Worm (Caenorhabditis elegans) whole organism, mixed stage, embryonic: ENCODE data around the gene nhr-129.

Source experiments
- M03D4.4 ChIP-seq: sonication (generic microtip); optimal IDR thresholded peaks from 2 replicates; lab custom pipeline; 2017; ENCODE audit warnings: mild to moderate bottlenecking, missing genetic modification characterization, missing compliant biosample characterization
- bed-3 ChIP-seq: fragments of 200-800 bp; sonication (Bioruptor generic); optimal IDR thresholded peaks from 3 replicates; lab custom pipeline; 2018; ENCODE audit warnings: mild to moderate bottlenecking, missing genetic modification characterization, moderate library complexity, missing compliant biosample characterization
- blmp-1 ChIP-seq: fragments of 150-350 bp; optimal IDR thresholded peaks from 2 replicates; lab custom pipeline; 2014; ENCODE audit warnings: missing biosample characterization, missing genetic modification characterization
- ceh-39 ChIP-seq: fragments of 150-350 bp; optimal IDR thresholded peaks from 2 replicates; lab custom pipeline; 2014; ENCODE audit warnings: missing biosample characterization, missing genetic modification characterization
- ceh-43 ChIP-seq: fragments of 200-800 bp; sonication (Bioruptor generic); optimal IDR thresholded peaks from 2 replicates; lab custom pipeline; 2018; ENCODE audit warnings: mild to moderate bottlenecking, missing genetic modification characterization, moderate library complexity, missing compliant biosample characterization
- ces-1 ChIP-seq: fragments of 150-350 bp; optimal IDR thresholded peaks from 2 replicates; lab custom pipeline; 2014; ENCODE audit warnings: missing biosample characterization, missing genetic modification reagents, missing genetic modification characterization
- elt-1 ChIP-seq: sonication (generic microtip); optimal IDR thresholded peaks from 2 replicates; lab custom pipeline; 2017; ENCODE audit warnings: missing genetic modification characterization, mild to moderate bottlenecking, missing compliant biosample characterization, antibody characterized with exemption, moderate library complexity, borderline replicate concordance; ENCODE audit not compliant: insufficient read depth
- elt-3 ChIP-seq: fragments of 150-350 bp; optimal IDR thresholded peaks from 2 replicates; lab custom pipeline; 2014; ENCODE audit warnings: missing biosample characterization, missing genetic modification characterization
- flh-1 ChIP-seq: fragments of 200-800 bp; sonication (Bioruptor generic); optimal IDR thresholded peaks from 2 replicates; lab custom pipeline; 2018; ENCODE audit warnings: mild to moderate bottlenecking, missing genetic modification characterization, moderate library complexity, missing compliant biosample characterization
- ham-2 ChIP-seq: fragments of 200-800 bp; sonication (Bioruptor generic); optimal IDR thresholded peaks from 2 replicates; lab custom pipeline; 2018; ENCODE audit warnings: mild to moderate bottlenecking, missing genetic modification characterization, missing compliant biosample characterization
- hlh-1 ChIP-seq: fragments of 150-350 bp; optimal IDR thresholded peaks from 2 replicates; lab custom pipeline; 2014; ENCODE audit warnings: missing biosample characterization, missing genetic modification reagents, missing genetic modification characterization
- lsy-2 ChIP-seq: fragments of 150-350 bp; optimal IDR thresholded peaks from 2 replicates; lab custom pipeline; 2014; ENCODE audit warnings: missing biosample characterization, missing genetic modification characterization
- mls-2 ChIP-seq: sonication (generic microtip); optimal IDR thresholded peaks from 2 replicates; lab custom pipeline; 2016; ENCODE audit warnings: mild to moderate bottlenecking, missing genetic modification characterization, moderate library complexity, missing compliant biosample characterization
- nhr-12 ChIP-seq: fragments of 150-350 bp; optimal IDR thresholded peaks from 2 replicates; lab custom pipeline; 2014; ENCODE audit warnings: missing biosample characterization, missing genetic modification characterization
- nhr-237 ChIP-seq: fragments of 150-350 bp; optimal IDR thresholded peaks from 2 replicates; lab custom pipeline; 2014; ENCODE audit warnings: missing biosample characterization, missing genetic modification characterization
- nhr-28 ChIP-seq: fragments of 150-350 bp; optimal IDR thresholded peaks from 2 replicates; lab custom pipeline; 2014; ENCODE audit warnings: missing biosample characterization, missing genetic modification characterization
- nhr-76 ChIP-seq: sonication (generic microtip); optimal IDR thresholded peaks from 2 replicates; lab custom pipeline; 2017; ENCODE audit warnings: missing biosample characterization, missing genetic modification characterization
- pha-4 ChIP-seq: fragments of 150-350 bp; optimal IDR thresholded peaks from 2 replicates; lab custom pipeline; 2018; ENCODE audit warnings: missing biosample characterization, missing genetic modification reagents, missing genetic modification characterization
- sem-2 ChIP-seq: fragments of 200-800 bp; sonication (Bioruptor generic); optimal IDR thresholded peaks from 2 replicates; lab custom pipeline; 2018; ENCODE audit warnings: mild to moderate bottlenecking, missing genetic modification characterization, missing compliant biosample characterization
- snpc-4 ChIP-seq: fragments of 150-350 bp; optimal IDR thresholded peaks from 2 replicates; lab custom pipeline; 2014; ENCODE audit warnings: missing biosample characterization, missing genetic modification characterization
- sptf-1 ChIP-seq: sonication (generic microtip); optimal IDR thresholded peaks from 2 replicates; lab custom pipeline; 2017; ENCODE audit warnings: mild to moderate bottlenecking, missing genetic modification characterization, moderate library complexity, missing compliant biosample characterization
- tbx-8 ChIP-seq: fragments of 200-800 bp; sonication (Bioruptor generic); optimal IDR thresholded peaks from 2 replicates; lab custom pipeline; 2018; ENCODE audit warnings: mild to moderate bottlenecking, missing genetic modification characterization, moderate library complexity, missing compliant biosample characterization
- unc-120 ChIP-seq: sonication (generic microtip); optimal IDR thresholded peaks from 2 replicates; lab custom pipeline; 2017; ENCODE audit warnings: missing genetic modification characterization, missing compliant biosample characterization; ENCODE audit not compliant: poor library complexity, severe bottlenecking
- unc-62 ChIP-seq: fragments of 150-350 bp; optimal IDR thresholded peaks from 2 replicates; lab custom pipeline; 2014; ENCODE audit warnings: missing biosample characterization, missing genetic modification reagents, missing genetic modification characterization
- zip-8 ChIP-seq: fragments of 150-350 bp; optimal IDR thresholded peaks from 2 replicates; lab custom pipeline; 2014; ENCODE audit warnings: missing biosample characterization, missing genetic modification characterization
- ztf-11 ChIP-seq: fragments of 150-350 bp; optimal IDR thresholded peaks from 2 replicates; lab custom pipeline; 2014; ENCODE audit warnings: missing biosample characterization, missing genetic modification characterization

Gene nhr-129

ce11 chrV:13364227-13364626, 33.4 kb upstream of the nhr-129 start:
- TF ChIP-seq unc-62, result no peak

ce11 chrV:13363415-13363814, 32.6 kb upstream of the nhr-129 start, which contains the start of gene srg-46:
srg-46 (plus strand) TSS chrV:13363715.
- TF ChIP-seq elt-3 (tag; lab: Kevin White, UChicago) (no peak), sem-2 (no peak), unc-62 (no peak), ces-1 (no peak), mls-2 (tag; lab: Kevin White, UChicago) (no peak), tbx-8 (no peak), ceh-39 (tag; lab: Kevin White, UChicago) (no peak), elt-1 (tag; lab: Kevin White, UChicago) (no peak), snpc-4 (tag; lab: Kevin White, UChicago) (no peak), unc-120 (tag; lab: Kevin White, UChicago) (no peak), ceh-43 (GFP tag; lab: Kevin White, UChicago) (no peak), blmp-1 (tag; lab: Kevin White, UChicago) (no peak), bed-3 (no peak)

- TF ChIP-seq bed-3 (no peak), hlh-1 (tag; lab: Kevin White, UChicago) (no peak), nhr-12 (tag; lab: Kevin White, UChicago) (no peak), elt-3 (tag; lab: Kevin White, UChicago) (no peak), nhr-76 (tag; lab: Kevin White, UChicago) (no peak), unc-62 (no peak)
- TF ChIP-seq, all 35 proteins: peak for 0
Observed at ce11 chrV:13360254-13360653, 29.4 kb upstream of the nhr-129 start, which contains the start of gene F32H5.4. F32H5.4 (plus strand) TSS chrV:13360554.

- no peak for TF ChIP-seq zip-8 (tag; lab: Kevin White, UChicago)
- no peak for TF ChIP-seq flh-1 (GFP tag; lab: Kevin White, UChicago)
- no peak for TF ChIP-seq M03D4.4 (tag; lab: Kevin White, UChicago)
- no peak for TF ChIP-seq sem-2
- no peak for TF ChIP-seq nhr-237 (tag; lab: Kevin White, UChicago)
- TF ChIP-seq ztf-11, result no peak
- TF ChIP-seq ces-1, result no peak
- no peak for TF ChIP-seq snpc-4 (tag; lab: Kevin White, UChicago)
- TF ChIP-seq unc-62, result no peak
- TF ChIP-seq lsy-2 (tag; lab: Kevin White, UChicago), result no peak
- TF ChIP-seq, all 35 proteins: peak for 0
Observed at ce11 chrV:13358823-13359592, 28.2 kb upstream of the nhr-129 start, which contains the start of gene F32H5.3. F32H5.3 (plus strand) TSS chrV:13359335.

- no peak for TF ChIP-seq bed-3
- TF ChIP-seq lsy-2 (tag; lab: Kevin White, UChicago), result no peak
- TF ChIP-seq zip-8 (tag; lab: Kevin White, UChicago), result no peak
- TF ChIP-seq ztf-11, result no peak
- TF ChIP-seq elt-1 (tag; lab: Kevin White, UChicago), result no peak
- TF ChIP-seq pha-4, result no peak
- no peak for TF ChIP-seq nhr-12 (tag; lab: Kevin White, UChicago)
- TF ChIP-seq ham-2 (GFP tag; lab: Kevin White, UChicago), result no peak
- TF ChIP-seq flh-1 (GFP tag; lab: Kevin White, UChicago), result no peak
- TF ChIP-seq nhr-76 (tag; lab: Kevin White, UChicago), result no peak
- TF ChIP-seq ceh-39 (tag; lab: Kevin White, UChicago), result no peak
- no peak for TF ChIP-seq hlh-1 (tag; lab: Kevin White, UChicago)
- no peak for TF ChIP-seq ces-1
- TF ChIP-seq M03D4.4 (tag; lab: Kevin White, UChicago), result no peak
Observed at ce11 chrV:13357652-13358281, 26.9 kb upstream of the nhr-129 start, which contains the start of gene F32H5.1. F32H5.1 (minus strand) TSS chrV:13358037.

- TF ChIP-seq nhr-28 (no peak), ces-1 (no peak), ham-2 (GFP tag; lab: Kevin White, UChicago) (no peak), bed-3 (no peak), sptf-1 (tag; lab: Kevin White, UChicago) (no peak), sem-2 (no peak)
- TF ChIP-seq, all 35 proteins: peak for 0
Observed at ce11 chrV:13356210-13356609, 25.4 kb upstream of the nhr-129 start.
